Worm (Caenorhabditis elegans) whole organism, late embryonic: ENCODE results near the gene T04F8.3.

Experiments used
- F13H6.1 ChIP-seq: sonication (generic microtip); optimal IDR thresholded peaks from 2 replicates; lab custom pipeline; 2016; ENCODE audit warnings: missing genetic modification characterization, missing compliant biosample characterization
- K02D7.2 ChIP-seq: sonication (generic microtip); optimal IDR thresholded peaks from 2 replicates; lab custom pipeline; 2017; ENCODE audit warnings: mild to moderate bottlenecking, missing genetic modification characterization, missing compliant biosample characterization
- K09A11.1 ChIP-seq: sonication (generic microtip); optimal IDR thresholded peaks from 2 replicates; lab custom pipeline; 2017; ENCODE audit warnings: antibody characterized with exemption, mild to moderate bottlenecking, missing genetic modification characterization, missing compliant biosample characterization; ENCODE audit not compliant: insufficient read depth
- T23F11.4 ChIP-seq: fragments of 200-800 bp; sonication (Bioruptor generic); optimal IDR thresholded peaks from 2 replicates; lab custom pipeline; 2018; ENCODE audit warnings: mild to moderate bottlenecking, missing genetic modification characterization, missing compliant biosample characterization
- ahr-1 ChIP-seq: sonication (generic microtip); optimal IDR thresholded peaks from 2 replicates; lab custom pipeline; 2016; ENCODE audit warnings: missing genetic modification characterization, missing compliant biosample characterization
- ama-1 ChIP-seq: fragments of 150-350 bp; optimal IDR thresholded peaks from 2 replicates; lab custom pipeline; 2014
- ceh-19 ChIP-seq: fragments of 200-800 bp; sonication (Bioruptor generic); optimal IDR thresholded peaks from 2 replicates; lab custom pipeline; 2018; ENCODE audit warnings: mild to moderate bottlenecking, missing genetic modification characterization, missing compliant biosample characterization
- ceh-24 ChIP-seq: sonication (generic microtip); optimal IDR thresholded peaks from 2 replicates; lab custom pipeline; 2016; ENCODE audit warnings: mild to moderate bottlenecking, missing genetic modification characterization, missing compliant biosample characterization
- ceh-30 ChIP-seq: fragments of 150-350 bp; optimal IDR thresholded peaks from 2 replicates; lab custom pipeline; 2014; ENCODE audit warnings: missing biosample characterization, missing genetic modification characterization
- ceh-31 ChIP-seq: sonication (generic microtip); optimal IDR thresholded peaks from 2 replicates; lab custom pipeline; 2016; ENCODE audit warnings: missing genetic modification characterization, missing compliant biosample characterization
- ceh-45 ChIP-seq: fragments of 200-800 bp; sonication (Bioruptor generic); IDR thresholded peaks from 2 replicates; pipeline ENCODE4 v1.3.6; 2022; ENCODE audit warnings: missing genetic modification reagents, missing genetic modification characterization, missing compliant biosample characterization
- ceh-6 ChIP-seq: fragments of 200-800 bp; sonication (Bioruptor generic); optimal IDR thresholded peaks from 2 replicates; lab custom pipeline; 2018; ENCODE audit warnings: mild to moderate bottlenecking, missing genetic modification characterization, missing compliant biosample characterization
- elt-4 ChIP-seq: sonication (generic microtip); optimal IDR thresholded peaks from 2 replicates; lab custom pipeline; 2016; ENCODE audit warnings: missing genetic modification characterization, missing compliant biosample characterization
- ets-4 ChIP-seq: sonication (generic microtip); optimal IDR thresholded peaks from 2 replicates; lab custom pipeline; 2016; ENCODE audit warnings: missing genetic modification characterization, missing compliant biosample characterization
- fax-1 ChIP-seq: sonication (generic microtip); optimal IDR thresholded peaks from 2 replicates; lab custom pipeline; 2016; ENCODE audit warnings: missing genotype, missing genetic modification characterization, missing compliant biosample characterization
- fkh-6 ChIP-seq: sonication (generic microtip); optimal IDR thresholded peaks from 2 replicates; lab custom pipeline; 2016; ENCODE audit warnings: missing genetic modification characterization, missing compliant biosample characterization
- gmeb-2 ChIP-seq: sonication (generic microtip); optimal IDR thresholded peaks from 2 replicates; lab custom pipeline; 2016; ENCODE audit warnings: missing genetic modification characterization, inconsistent platforms, missing compliant biosample characterization
- hlh-13 ChIP-seq: fragments of 200-800 bp; sonication (Bioruptor generic); optimal IDR thresholded peaks from 2 replicates; lab custom pipeline; 2018; ENCODE audit warnings: mild to moderate bottlenecking, missing genetic modification characterization, missing compliant biosample characterization
- hlh-15 ChIP-seq: sonication (generic microtip); optimal IDR thresholded peaks from 2 replicates; lab custom pipeline; 2016; ENCODE audit warnings: missing genetic modification characterization, missing compliant biosample characterization
- lim-6 ChIP-seq: sonication (generic microtip); optimal IDR thresholded peaks from 2 replicates; lab custom pipeline; 2016; ENCODE audit warnings: missing genetic modification characterization, missing compliant biosample characterization
- lin-11 ChIP-seq: fragments of 200-800 bp; sonication (Bioruptor generic); optimal IDR thresholded peaks from 2 replicates; lab custom pipeline; 2018; ENCODE audit warnings: mild to moderate bottlenecking, missing genetic modification characterization, missing compliant biosample characterization
- mec-3 ChIP-seq: sonication (generic microtip); optimal IDR thresholded peaks from 2 replicates; lab custom pipeline; 2016; ENCODE audit warnings: borderline replicate concordance, missing genetic modification characterization, missing compliant biosample characterization
- nfya-1 ChIP-seq: sonication (generic microtip); optimal IDR thresholded peaks from 2 replicates; lab custom pipeline; 2017; ENCODE audit warnings: missing genetic modification characterization, mild to moderate bottlenecking, missing compliant biosample characterization, antibody characterized with exemption, moderate library complexity
- nhr-11 ChIP-seq: fragments of 150-350 bp; optimal IDR thresholded peaks from 2 replicates; lab custom pipeline; 2014; ENCODE audit warnings: missing biosample characterization, missing genetic modification characterization
- nhr-232 ChIP-seq: sonication (generic microtip); optimal IDR thresholded peaks from 2 replicates; lab custom pipeline; 2016; ENCODE audit warnings: missing genetic modification characterization, missing compliant biosample characterization
- npax-4 ChIP-seq: sonication (generic microtip); optimal IDR thresholded peaks from 2 replicates; lab custom pipeline; 2016; ENCODE audit warnings: missing genetic modification characterization, missing compliant biosample characterization
- odd-2 ChIP-seq: sonication (generic microtip); optimal IDR thresholded peaks from 2 replicates; lab custom pipeline; 2017; ENCODE audit warnings: antibody characterized with exemption, mild to moderate bottlenecking, missing genetic modification characterization, missing compliant biosample characterization
- pat-9 ChIP-seq: fragments of 200-800 bp; sonication (Bioruptor generic); optimal IDR thresholded peaks from 2 replicates; lab custom pipeline; 2018; ENCODE audit warnings: mild to moderate bottlenecking, missing genetic modification characterization, moderate library complexity, missing compliant biosample characterization
- pha-4 ChIP-seq: fragments of 150-350 bp; optimal IDR thresholded peaks from 2 replicates; lab custom pipeline; 2018; ENCODE audit warnings: missing biosample characterization, missing genetic modification reagents, missing genetic modification characterization
- pqm-1 ChIP-seq: sonication (generic microtip); optimal IDR thresholded peaks from 2 replicates; lab custom pipeline; 2016; ENCODE audit warnings: missing genetic modification characterization, missing compliant biosample characterization
- pros-1 ChIP-seq: fragments of 150-350 bp; optimal IDR thresholded peaks from 2 replicates; lab custom pipeline; 2014; ENCODE audit warnings: missing biosample characterization, missing genetic modification reagents, missing genetic modification characterization
- rnt-1 ChIP-seq: sonication (generic microtip); optimal IDR thresholded peaks from 2 replicates; lab custom pipeline; 2016; ENCODE audit warnings: missing genetic modification characterization, missing compliant biosample characterization
- sox-2 ChIP-seq: fragments of 200-800 bp; sonication (Bioruptor generic); IDR thresholded peaks from 2 replicates; pipeline ENCODE4 v1.3.6; 2022; ENCODE audit warnings: missing genetic modification reagents, missing genetic modification characterization, missing compliant biosample characterization
- sox-4 ChIP-seq: sonication (generic microtip); optimal IDR thresholded peaks from 2 replicates; lab custom pipeline; 2017; ENCODE audit warnings: mild to moderate bottlenecking, missing genetic modification characterization, inconsistent platforms, missing compliant biosample characterization
- syd-9 ChIP-seq: sonication (generic microtip); optimal IDR thresholded peaks from 2 replicates; lab custom pipeline; 2016; ENCODE audit warnings: mild to moderate bottlenecking, missing genetic modification characterization, moderate library complexity, missing compliant biosample characterization
- ttx-3 ChIP-seq: sonication (generic microtip); optimal IDR thresholded peaks from 2 replicates; lab custom pipeline; 2016; ENCODE audit warnings: missing genetic modification reagents, missing genetic modification characterization, missing compliant biosample characterization
- unc-42 ChIP-seq: sonication (generic microtip); optimal IDR thresholded peaks from 2 replicates; lab custom pipeline; 2016; ENCODE audit warnings: missing genotype, missing genetic modification characterization, missing compliant biosample characterization
- unc-55 ChIP-seq: sonication (generic microtip); optimal IDR thresholded peaks from 2 replicates; lab custom pipeline; 2017; ENCODE audit warnings: missing biosample characterization, missing genetic modification reagents, missing genetic modification characterization
- ztf-16 ChIP-seq: sonication (generic microtip); optimal IDR thresholded peaks from 2 replicates; lab custom pipeline; 2017; ENCODE audit warnings: missing genetic modification characterization, missing compliant biosample characterization

T04F8.3 gene

DNA sequence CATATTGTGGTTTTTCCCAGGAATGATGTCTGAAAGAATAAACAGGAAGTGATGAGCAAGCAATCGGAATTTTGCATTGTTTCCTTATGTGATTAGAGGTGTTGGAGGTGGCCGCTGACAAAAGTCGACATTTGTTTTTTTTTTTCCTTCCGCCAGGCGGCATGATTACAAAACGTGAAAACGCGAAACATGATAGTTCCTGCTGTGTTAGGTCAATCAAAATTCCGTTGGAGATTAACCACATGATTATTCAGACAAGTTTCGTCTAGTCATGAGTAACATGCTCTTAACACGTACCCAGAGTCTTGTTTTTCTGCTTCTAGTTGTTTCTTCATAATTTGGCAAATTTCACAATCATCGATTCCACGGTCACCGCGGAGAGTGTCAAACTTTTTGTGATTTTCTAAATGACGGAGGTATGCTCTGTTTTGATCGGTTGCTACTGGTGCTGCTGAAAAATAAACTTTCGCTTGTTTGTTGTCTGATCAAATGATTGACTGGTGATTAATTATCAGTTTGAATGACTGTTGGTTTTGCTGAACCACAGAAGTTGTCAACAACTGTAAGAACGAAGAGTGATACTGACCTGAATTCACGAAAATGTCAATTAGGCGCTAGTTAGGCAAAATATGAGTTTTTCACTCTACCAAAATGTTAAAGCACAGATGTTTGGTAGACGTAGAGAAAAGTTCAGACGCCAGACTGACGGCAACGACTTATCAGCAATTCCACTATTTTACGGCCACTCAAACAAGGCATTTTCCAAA, 21.0 kb downstream of the T04F8.3 start:
- TF ChIP-seq sox-2 (no peak), odd-2 (no peak), ceh-45 (GFP tag; lab: Robert Waterston, UW) (no peak), ceh-31 (tag; lab: Kevin White, UChicago) (no peak)

DNA sequence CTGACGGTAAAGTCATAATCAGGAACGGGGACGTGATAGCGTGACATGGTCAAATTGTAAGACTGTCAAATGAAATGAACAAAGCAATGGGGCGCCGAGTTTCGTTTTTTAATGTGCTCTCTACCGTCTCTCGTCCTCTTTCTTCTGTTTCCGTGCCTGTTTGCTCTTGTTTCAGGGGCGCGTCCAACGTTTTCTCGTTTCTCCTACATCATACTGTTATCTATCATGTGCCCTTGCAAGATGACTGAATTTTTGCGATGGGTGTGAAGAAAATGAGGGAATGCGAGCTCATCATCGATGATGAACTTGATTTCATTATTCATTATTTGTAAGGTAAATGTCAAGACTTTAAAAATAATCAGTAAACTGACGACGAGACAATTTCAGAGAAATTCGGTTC, 22.4 kb downstream of the T04F8.3 start, which contains the start of gene T04F8.7:
T04F8.7 (minus strand) TSS at position 130 of the 400 bp plus-strand sequence.
- no peak for TF ChIP-seq npax-4
- no peak for TF ChIP-seq pat-9 (tag; lab: Kevin White, UChicago)
- no peak for TF ChIP-seq elt-4 (tag; lab: Kevin White, UChicago)
- TF ChIP-seq F13H6.1 (tag; lab: Kevin White, UChicago), result no peak
- TF ChIP-seq unc-42 (tag; lab: Kevin White, UChicago), result no peak
- no peak for TF ChIP-seq K09A11.1 (tag; lab: Kevin White, UChicago)
- no peak for TF ChIP-seq lim-6
- TF ChIP-seq fax-1 (tag; lab: Kevin White, UChicago), result no peak
- no peak for TF ChIP-seq syd-9 (tag; lab: Kevin White, UChicago)
- TF ChIP-seq hlh-15 (tag; lab: Kevin White, UChicago), result no peak
- no peak for TF ChIP-seq K02D7.2
- TF ChIP-seq odd-2, result no peak
- no peak for TF ChIP-seq T23F11.4 (GFP tag; lab: Kevin White, UChicago)
- TF ChIP-seq rnt-1 (tag; lab: Kevin White, UChicago), result no peak
- TF ChIP-seq ceh-19, result no peak

- TF ChIP-seq ttx-3 (tag; lab: Kevin White, UChicago) (no peak), ceh-24 (tag; lab: Kevin White, UChicago) (no peak)
Observed at ce11 chrX:11684261-11684660, 25.8 kb downstream of the T04F8.3 start, which contains the start of gene hnd-1. TSS of gene hnd-1 (plus strand) at chrX:11684561.

DNA sequence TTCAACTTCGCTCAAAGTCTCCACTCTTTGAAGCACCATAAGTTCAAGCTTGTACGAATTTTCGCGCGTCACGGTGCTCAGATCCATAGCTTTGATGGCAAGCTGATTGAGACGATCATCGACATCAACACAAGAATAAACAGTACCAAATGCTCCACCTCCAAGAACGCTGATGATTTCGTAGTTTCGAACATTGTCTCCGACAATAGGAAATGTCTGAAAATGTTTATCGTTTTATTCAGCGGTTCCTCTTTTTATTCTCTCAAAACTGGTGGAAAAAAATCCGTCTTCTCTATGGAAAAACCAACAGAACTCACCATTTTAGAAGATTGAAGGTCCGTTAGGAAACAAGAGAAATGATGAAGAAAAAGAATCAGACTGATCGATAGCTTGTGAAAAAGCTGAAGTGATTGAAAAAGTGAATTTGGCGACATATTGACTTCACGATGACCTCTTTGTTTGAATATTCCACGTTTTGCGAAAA, 29.4 kb downstream of the T04F8.3 start, which contains the start of gene C44C10.7:
C44C10.7 (minus strand) TSS at position 434 of the 484 bp plus-strand sequence.
- no peak for TF ChIP-seq unc-55 (GFP tag; lab: Kevin White, UChicago)
- no peak for TF ChIP-seq ama-1
- no peak for TF ChIP-seq hlh-13
- TF ChIP-seq lin-11, result no peak
- no peak for TF ChIP-seq nhr-11 (tag; lab: Kevin White, UChicago)
- TF ChIP-seq ceh-30 (tag; lab: Kevin White, UChicago), result no peak
- TF ChIP-seq sox-2, result no peak
- no peak for TF ChIP-seq nhr-232 (tag; lab: Kevin White, UChicago)
- TF ChIP-seq rnt-1 (tag; lab: Kevin White, UChicago), result no peak
- no peak for TF ChIP-seq pqm-1 (tag; lab: Kevin White, UChicago)
- TF ChIP-seq T23F11.4 (GFP tag; lab: Kevin White, UChicago), result no peak
- TF ChIP-seq ttx-3 (tag; lab: Kevin White, UChicago), result no peak
- TF ChIP-seq hlh-15 (tag; lab: Kevin White, UChicago), result no peak
- no peak for TF ChIP-seq ceh-31 (tag; lab: Kevin White, UChicago)
- no peak for TF ChIP-seq ets-4 (tag; lab: Kevin White, UChicago)
- TF ChIP-seq odd-2, result no peak
- TF ChIP-seq nfya-1 (tag; lab: Kevin White, UChicago), result no peak
- TF ChIP-seq pat-9 (tag; lab: Kevin White, UChicago), result no peak

ce11 chrX:11690014-11690591, 31.7 kb downstream of the T04F8.3 start, which contains the start of the genes C44C10.10 and C44C10.5:
TSS of gene C44C10.10 (plus strand) at chrX:11690314.
TSS of gene C44C10.5 (plus strand) at chrX:11690541.
- TF ChIP-seq ztf-16 (no peak), ahr-1 (tag; lab: Kevin White, UChicago) (no peak), gmeb-2 (tag; lab: Kevin White, UChicago) (no peak), pros-1 (tag; lab: Kevin White, UChicago) (no peak), lin-11 (no peak), fkh-6 (tag; lab: Kevin White, UChicago) (no peak), mec-3 (tag; lab: Kevin White, UChicago) (no peak), pha-4 (tag; lab: Kevin White, UChicago) (no peak), ama-1 (no peak), npax-4 (no peak), ttx-3 (tag; lab: Kevin White, UChicago) (no peak), ceh-6 (GFP tag; lab: Kevin White, UChicago) (no peak), sox-4 (no peak)
